Fruit fly (Drosophila melanogaster) S2 (cell line): Measurements from ENCODE around the gene CG31999.

ENCODE experiments used
- CG8478 ChIP-seq: fragments of >200 bp; optimal IDR thresholded peaks from 2 replicates; lab custom pipeline; 2018
- CTCF ChIP-seq, 2 experiments: fragments of >200 bp; optimal IDR thresholded peaks; 2 replicates each; lab custom pipeline; 2018

Gene CG31999

DNA sequence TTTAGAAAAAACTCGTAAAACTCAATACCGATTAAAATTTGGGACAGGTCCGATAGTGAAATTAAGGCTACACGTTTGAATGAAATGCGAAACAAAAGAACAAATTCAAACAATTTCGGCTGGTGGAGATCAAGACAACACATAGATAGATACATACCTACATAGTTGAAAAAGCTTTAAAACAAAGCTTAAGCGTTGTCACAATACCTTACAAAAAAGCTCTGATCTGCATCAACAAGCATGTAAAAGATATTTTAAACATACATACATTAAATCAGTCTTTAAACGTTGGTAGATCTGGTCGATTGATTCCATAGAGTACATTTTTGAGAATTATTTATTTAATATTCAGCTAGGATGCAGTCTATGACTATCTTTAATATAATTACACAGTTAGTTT is at the start of gene CG31999, which contains the start of gene yellow-h:
Gene CG31999 (minus strand): TSS at position 101 of the 400 bp plus-strand sequence.
Gene yellow-h (plus strand): TSS at position 275 of the 400 bp plus-strand sequence.
- TF ChIP-seq CTCF (optimal IDR thresholded peaks at IDR 0.05; lab: Kevin White, UChicago): no peak
- no peak for TF ChIP-seq CG8478 (lab: Kevin White, UChicago)

DNA sequence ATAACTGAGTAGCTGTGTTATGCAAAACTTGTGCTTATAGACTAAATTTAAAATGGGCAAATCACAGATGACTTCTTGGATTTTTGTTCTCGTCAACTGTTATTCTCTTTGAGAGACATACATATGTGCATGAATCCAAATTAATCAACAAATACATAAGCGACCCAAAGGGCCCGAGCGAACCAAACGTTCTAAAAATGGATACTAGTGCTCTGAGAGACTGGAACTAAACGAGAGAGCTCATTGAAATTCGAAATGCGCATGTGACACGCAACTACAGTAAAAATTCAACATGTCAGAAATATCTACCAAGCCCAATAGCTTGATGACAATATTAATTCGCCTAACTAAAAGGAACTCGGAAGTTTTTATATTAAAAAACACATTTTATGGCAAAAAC is 48.8 kb upstream of the CG31999 start, which contains the start of gene NfI:
Gene NfI (minus strand): TSS at position 45 of the 400 bp plus-strand sequence.
- no peak for TF ChIP-seq CTCF (optimal IDR thresholded peaks at IDR 0.05; lab: Kevin White, UChicago)
- no peak for TF ChIP-seq CG8478 (lab: Kevin White, UChicago)

DNA sequence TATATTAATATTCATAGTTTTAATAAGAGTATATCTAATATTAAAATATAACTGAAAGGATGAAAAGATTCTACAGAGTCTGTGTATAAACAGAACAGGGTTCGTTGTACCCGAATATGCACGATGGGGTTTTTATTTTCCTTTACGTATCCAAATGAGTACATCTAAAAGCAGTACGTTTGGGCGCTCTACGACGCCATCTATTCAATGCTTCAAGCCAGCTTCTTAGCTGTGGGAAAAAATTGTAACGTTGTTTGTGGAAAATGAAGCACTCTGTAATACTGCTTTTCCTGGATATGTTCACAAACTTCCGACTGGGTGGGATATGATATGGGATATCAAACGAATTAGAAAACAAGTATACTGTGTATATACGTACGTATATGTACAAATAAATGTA is 47.2 kb upstream of the CG31999 start:
- TF ChIP-seq CTCF (optimal IDR thresholded peaks at IDR 0.05; lab: Kevin White, UChicago) (peak in 1 of 2 experiments; percentile 1), CG8478 (lab: Kevin White, UChicago) (no peak)

DNA sequence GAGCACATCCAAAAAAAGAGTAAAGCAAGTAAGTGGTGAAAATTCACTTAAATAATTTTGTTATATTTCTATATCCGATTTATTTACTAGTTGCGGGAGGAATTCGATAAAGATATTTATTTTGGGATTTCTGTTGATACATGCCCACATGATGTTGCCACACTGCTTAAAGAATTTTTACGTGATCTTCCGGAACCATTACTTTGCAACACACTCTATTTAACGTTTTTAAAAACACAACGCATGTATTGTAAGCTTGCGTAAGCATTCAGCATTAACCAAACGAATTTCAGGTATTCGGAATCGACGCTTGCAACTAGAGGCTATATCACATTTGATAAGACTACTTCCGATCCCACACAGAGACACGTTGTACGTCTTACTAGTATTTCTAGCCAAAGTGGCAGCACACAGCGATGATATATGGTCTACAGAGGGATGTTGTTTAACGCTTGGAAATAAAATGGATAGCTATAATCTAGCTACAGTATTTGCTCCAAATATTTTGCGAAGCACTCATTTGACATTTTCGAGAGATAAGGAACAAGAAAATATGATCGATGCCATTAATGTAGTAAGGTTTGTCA is 34.0 kb upstream of the CG31999 start:
- no peak for TF ChIP-seq CG8478 (lab: Kevin White, UChicago)
- no peak for TF ChIP-seq CTCF (optimal IDR thresholded peaks at IDR 0.05; lab: Kevin White, UChicago)

DNA sequence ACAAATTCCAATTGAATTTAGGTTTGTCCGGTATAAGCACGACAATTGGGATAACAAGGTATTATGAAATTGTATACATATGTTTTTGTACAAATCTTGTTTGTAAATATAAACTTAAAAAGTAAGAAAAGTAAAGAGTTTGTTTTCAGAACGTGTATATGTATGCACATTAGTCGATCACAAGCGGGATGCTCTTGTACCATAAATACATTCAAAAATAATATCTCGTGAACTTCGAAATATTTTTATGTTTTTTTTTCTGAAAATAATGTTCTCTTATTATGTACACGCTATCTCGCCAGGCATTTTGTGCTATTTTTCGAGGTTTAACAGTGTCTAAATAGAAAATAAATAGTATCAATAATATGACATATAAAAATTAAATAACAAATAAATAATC is 27.1 kb upstream of the CG31999 start, which contains the start of gene RhoGAP102A:
Gene RhoGAP102A (plus strand): TSS at position 301 of the 400 bp plus-strand sequence.
- TF ChIP-seq CG8478 (lab: Kevin White, UChicago): no peak
- no peak for TF ChIP-seq CTCF (optimal IDR thresholded peaks at IDR 0.05; lab: Kevin White, UChicago)

DNA sequence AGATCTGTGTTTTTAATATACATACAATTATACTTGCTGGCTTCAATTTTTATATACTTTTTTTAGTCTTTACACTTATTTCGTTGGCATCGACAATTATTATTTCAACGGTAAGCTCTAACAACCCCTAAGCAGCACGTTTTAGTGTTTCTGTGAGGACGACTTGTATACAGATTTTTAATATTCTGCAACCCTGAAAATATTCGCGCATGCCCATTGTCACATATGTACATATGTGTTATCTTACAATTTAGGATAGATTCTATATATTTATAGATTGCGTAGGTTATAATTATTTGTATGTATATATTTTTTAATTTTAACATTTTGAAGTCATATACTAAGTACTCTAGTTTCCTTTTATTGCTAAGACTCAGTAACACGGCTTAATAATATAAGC is 25.6 kb upstream of the CG31999 start, which contains the start of gene dpr7:
Gene dpr7 (minus strand): TSS at position 154 of the 400 bp plus-strand sequence.
- TF ChIP-seq CTCF (optimal IDR thresholded peaks at IDR 0.05; lab: Kevin White, UChicago) (no peak), CG8478 (lab: Kevin White, UChicago) (no peak)

DNA sequence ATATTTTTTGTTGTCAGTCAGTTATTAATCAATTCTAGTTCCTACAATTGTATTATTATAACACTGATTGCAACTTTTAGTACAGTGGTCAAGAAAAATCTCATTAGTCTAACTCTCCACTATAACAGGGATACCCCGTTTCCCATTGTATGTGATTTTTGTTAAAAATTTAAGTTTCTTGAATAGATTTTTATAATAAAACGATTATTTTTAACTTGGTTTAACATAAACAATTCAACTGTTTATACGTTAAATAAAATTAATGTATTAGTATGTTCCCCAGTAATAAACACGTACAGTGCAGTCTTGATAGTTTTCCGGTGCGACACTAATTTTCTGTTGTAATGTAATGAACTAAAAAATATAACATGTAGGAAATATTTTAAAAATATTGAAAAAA is 13.3 kb upstream of the CG31999 start:
- TF ChIP-seq CTCF (optimal IDR thresholded peaks at IDR 0.05; lab: Kevin White, UChicago) (no peak), CG8478 (lab: Kevin White, UChicago) (no peak)

DNA sequence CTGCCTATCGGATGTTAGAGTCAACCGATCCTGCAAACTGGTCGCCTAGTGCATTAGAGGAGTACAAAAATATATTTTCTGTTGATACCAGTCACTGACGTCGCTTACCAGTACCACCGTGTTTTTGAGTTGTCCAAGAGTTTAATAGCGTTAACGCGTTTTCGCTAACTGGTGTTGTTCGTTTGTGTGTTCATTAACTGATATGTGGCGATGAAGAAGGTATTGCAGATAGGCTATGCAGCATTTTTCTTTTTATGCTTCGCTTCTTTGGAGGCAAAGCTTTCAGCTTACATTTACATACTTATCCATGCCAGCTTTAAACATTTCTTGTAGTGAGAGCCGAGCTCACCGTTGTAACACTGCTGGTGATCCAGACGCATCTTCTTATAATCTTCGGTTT is 10.9 kb upstream of the CG31999 start:
- TF ChIP-seq CG8478 (lab: Kevin White, UChicago) (no peak), CTCF (optimal IDR thresholded peaks at IDR 0.05; lab: Kevin White, UChicago) (no peak)

DNA sequence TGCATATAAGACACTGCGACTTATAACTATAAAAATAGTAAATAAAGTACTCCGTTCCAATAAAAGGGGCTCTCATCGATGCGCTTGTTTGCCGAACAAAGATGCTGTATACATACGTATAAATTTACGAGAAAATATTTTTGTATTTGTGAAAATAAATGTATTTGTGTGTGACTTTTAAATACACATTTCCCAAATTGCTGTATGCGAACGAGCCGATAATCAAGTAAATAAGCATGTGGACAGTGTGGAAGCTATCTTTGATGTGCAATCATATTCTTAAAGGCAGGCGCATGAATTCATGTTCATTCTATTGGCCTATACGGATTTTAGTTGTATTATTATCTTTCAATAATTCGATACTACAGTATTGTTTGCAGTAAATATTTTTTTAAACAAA is 3.6 kb upstream of the CG31999 start:
- no peak for TF ChIP-seq CTCF (optimal IDR thresholded peaks at IDR 0.05; lab: Kevin White, UChicago)
- TF ChIP-seq CG8478 (lab: Kevin White, UChicago): no peak

DNA sequence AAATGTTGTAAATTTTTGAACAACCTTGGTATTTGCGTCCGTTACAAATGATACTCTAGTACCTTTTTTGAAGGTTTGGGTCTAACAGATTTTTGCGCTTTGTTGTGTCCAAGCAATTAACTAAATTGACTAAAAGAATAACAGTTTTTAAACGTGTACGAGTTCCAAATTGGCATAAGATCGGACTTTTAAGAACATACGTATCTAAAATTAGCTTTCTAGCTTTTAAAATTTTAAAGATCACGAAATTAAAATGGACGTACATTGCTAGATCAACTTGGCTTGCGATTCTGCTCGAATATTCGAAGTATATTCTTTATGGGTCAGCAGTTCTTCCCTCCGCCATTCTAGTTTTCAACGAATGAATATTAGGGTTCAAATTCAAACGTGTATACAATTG is 2.9 kb upstream of the CG31999 start, which contains the start of gene CG1674:
Gene CG1674 (plus strand): TSS at position 301 of the 400 bp plus-strand sequence.
- no peak for TF ChIP-seq CTCF (optimal IDR thresholded peaks at IDR 0.05; lab: Kevin White, UChicago)
- TF ChIP-seq CG8478 (lab: Kevin White, UChicago): no peak

DNA sequence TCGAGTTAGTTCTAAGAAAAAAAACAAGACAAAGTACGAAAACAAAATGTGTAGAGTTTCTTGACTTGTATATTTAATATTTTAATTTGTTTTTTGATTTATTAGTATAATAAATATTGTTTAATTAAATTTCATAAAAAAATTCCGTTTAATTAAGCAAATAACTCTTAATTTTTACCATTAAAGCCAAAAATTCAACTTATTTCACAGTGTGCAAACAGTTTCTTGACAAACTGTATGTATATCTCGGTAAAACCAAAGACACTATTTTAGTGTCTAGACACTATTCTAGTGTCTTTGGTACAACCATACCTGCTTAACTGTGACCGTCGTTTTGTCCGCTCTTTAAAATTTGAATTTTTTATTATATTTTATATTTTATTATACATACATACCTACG is 797 bp downstream of the CG31999 start:
- no peak for TF ChIP-seq CG8478 (lab: Kevin White, UChicago)
- TF ChIP-seq CTCF (optimal IDR thresholded peaks at IDR 0.05; lab: Kevin White, UChicago): no peak

DNA sequence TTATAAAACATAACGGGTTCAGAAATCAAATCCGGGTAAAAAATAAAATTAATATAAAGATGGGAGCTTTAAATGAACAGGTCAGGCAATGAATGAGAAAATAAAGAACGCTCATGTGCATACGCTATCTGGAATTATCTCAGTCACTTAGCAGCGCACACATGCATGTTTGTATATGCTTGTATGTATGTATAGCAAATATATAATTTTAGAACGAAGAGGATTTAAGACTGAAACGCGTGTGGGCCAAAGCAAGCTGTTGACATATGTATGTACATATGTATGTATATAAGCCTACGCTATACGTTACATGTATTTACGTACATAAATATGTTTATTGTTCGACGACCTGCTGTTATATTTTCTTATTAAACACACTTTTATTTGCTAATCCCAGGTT is 1.7 kb downstream of the CG31999 start:
- TF ChIP-seq CG8478 (lab: Kevin White, UChicago) (no peak), CTCF (optimal IDR thresholded peaks at IDR 0.05; lab: Kevin White, UChicago) (no peak)

DNA sequence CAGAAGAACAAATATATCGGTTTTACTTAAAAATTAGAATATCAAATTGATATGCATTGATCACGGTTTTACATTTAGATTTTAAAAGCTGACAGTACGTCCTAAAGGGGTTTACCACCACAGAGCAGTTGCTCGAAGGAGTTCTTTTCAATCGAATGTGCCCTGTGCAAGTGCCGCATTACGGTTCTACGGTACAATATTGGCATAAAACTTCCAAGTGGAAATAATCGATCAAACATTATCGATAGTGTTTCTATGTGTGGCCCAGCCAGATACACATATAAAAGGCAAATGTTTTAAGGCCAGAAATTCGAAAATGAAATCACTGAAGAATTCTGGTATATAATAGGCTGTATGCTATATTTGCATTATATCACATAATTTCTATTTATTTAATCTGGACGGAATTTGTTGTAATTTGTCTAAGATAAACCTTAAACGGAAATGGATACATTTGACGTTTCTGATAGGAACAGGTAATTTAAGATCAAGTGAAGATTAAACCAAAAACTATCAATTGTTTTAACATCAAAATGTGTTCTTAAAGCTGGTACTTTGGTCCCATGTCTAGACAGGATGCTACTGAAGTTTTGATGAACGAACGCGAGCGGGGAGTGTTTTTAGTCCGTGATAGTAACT is 17.4 kb downstream of the CG31999 start, which contains the start of gene Crk:
Gene Crk (plus strand): TSS at position 214 of the 639 bp plus-strand sequence.
- TF ChIP-seq CG8478 (lab: Kevin White, UChicago) (no peak), CTCF (optimal IDR thresholded peaks at IDR 0.05; lab: Kevin White, UChicago) (no peak)

DNA sequence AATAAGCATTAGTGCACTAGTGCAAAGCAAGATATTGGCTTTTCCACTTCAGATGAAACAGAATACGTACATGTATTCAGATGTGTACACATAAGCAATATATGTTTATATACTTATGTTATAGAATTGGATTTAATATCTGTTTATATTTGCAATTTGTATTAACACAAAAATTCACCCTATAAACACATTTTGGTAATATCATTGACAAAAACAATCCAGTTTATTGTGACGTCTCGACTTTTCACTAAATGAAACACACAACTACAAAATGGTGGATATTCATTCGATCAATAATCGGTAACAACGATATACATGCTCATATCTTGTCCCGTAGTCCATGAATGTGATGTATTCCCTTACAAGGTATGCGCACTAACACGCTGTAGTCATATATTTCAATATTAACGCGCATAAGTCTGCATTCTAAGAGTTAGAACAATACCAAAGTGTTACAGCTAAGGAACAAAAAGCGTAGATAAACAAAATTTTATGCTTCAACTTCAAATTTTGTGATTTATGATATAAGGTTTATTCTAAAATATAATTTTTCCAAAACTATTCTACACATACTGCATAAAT is 21.8 kb downstream of the CG31999 start, which contains the start of gene CG31998:
Gene CG31998 (minus strand): TSS at position 275 of the 582 bp plus-strand sequence.
- TF ChIP-seq CG8478 (lab: Kevin White, UChicago) (no peak), CTCF (optimal IDR thresholded peaks at IDR 0.05; lab: Kevin White, UChicago) (peak; percentile 28 to 33)
